Fruit fly (Drosophila melanogaster): ENCODE data around the gene CG32641.

CG32641 gene

DNA sequence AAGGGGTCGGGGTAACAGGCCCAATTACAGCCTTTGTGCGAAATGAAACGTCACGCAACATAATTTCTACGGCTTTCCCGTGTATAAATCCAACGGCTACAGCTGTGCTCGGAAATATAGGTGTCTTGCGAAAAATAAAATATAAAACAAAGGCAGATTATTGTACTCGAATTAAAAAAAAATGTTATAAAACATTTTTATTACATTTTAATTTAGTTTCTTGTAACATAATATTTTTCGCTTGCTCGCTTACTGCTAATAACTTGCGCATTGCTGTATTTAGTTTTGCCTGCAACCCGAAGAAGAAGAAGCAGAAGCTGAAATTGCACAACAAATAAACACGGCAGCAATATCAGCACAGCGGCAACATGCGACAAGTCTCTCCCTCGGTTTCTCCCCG is 41.2 kb upstream of the CG32641 start (continued):
- TF ChIP-seq Sin3A (optimal IDR thresholded peaks at IDR 0.05), result no peak
- TF ChIP-seq E2f2 (GFP tag; IDR thresholded peaks at IDR 0.05), result no peak
- peak; percentile 81 for TF ChIP-seq zen (tag; optimal IDR thresholded peaks at IDR 0.05)
- no peak for TF ChIP-seq Ets97D (GFP tag; optimal IDR thresholded peaks at IDR 0.05)
- TF ChIP-seq Lim3 (GFP tag; IDR thresholded peaks at IDR 0.05), result no peak
- TF ChIP-seq CG6791 (GFP tag; IDR thresholded peaks at IDR 0.05; ENCODE audit: partially characterized antibody), result no peak
- TF ChIP-seq vfl (GFP tag; optimal IDR thresholded peaks at IDR 0.05), result no peak
- TF ChIP-seq CG7987 (GFP tag; optimal IDR thresholded peaks at IDR 0.05), result no peak
- peak; percentile 31; the same call in 1 of the 2 replicates for TF ChIP-seq E2f1 (GFP tag; IDR thresholded peaks at IDR 0.05)
- peak; percentile 61 for TF ChIP-seq CG17385 (GFP tag; optimal IDR thresholded peaks at IDR 0.05)
- TF ChIP-seq CG12942 (GFP tag; optimal IDR thresholded peaks at IDR 0.05), result no peak
- peak; percentile 11 for TF ChIP-seq nerfin-1 (tag; optimal IDR thresholded peaks at IDR 0.05)
- TF ChIP-seq CG7745 (tag; optimal IDR thresholded peaks at IDR 0.05), result no peak
- TF ChIP-seq pfk (GFP tag; optimal IDR thresholded peaks at IDR 0.05), result no peak
- TF ChIP-seq CG6683 (GFP tag; optimal IDR thresholded peaks at IDR 0.05), result no peak
- peak in 1 of 3 experiments; percentile 18 for TF ChIP-seq lola (GFP tag; optimal IDR thresholded peaks at IDR 0.05)
- TF ChIP-seq CG30431 (GFP tag; optimal IDR thresholded peaks at IDR 0.05), result no peak
- no peak for TF ChIP-seq crol (GFP tag; IDR thresholded peaks at IDR 0.05)
- no peak for TF ChIP-seq CG5245 (GFP tag; optimal IDR thresholded peaks at IDR 0.05)
- peak; percentile 56 for TF ChIP-seq HLH3B (GFP tag; IDR thresholded peaks at IDR 0.05)
- TF ChIP-seq CG14965 (GFP tag; optimal IDR thresholded peaks at IDR 0.05; ENCODE audit: borderline replicate concordance), result no peak
- TF ChIP-seq kay (GFP tag; optimal IDR thresholded peaks at IDR 0.05), result no peak
- no peak for TF ChIP-seq CG6272 (GFP tag; IDR thresholded peaks at IDR 0.05)
- no peak for TF ChIP-seq CG13123 (GFP tag; optimal IDR thresholded peaks at IDR 0.05)
- TF ChIP-seq Dek (tag; optimal IDR thresholded peaks at IDR 0.05), result no peak
- peak; percentile 2 for TF ChIP-seq nau (GFP tag; optimal IDR thresholded peaks at IDR 0.05)
- no peak for TF ChIP-seq CG9437 (GFP tag; optimal IDR thresholded peaks at IDR 0.05)
- no peak for TF ChIP-seq CG4282 (GFP tag; optimal IDR thresholded peaks at IDR 0.05)
- 0 out of 3 replicates have a peak, but pooled peaks have one; percentile 30 for TF ChIP-seq otp (GFP tag; IDR thresholded peaks at IDR 0.05)
- TF ChIP-seq CG11093 (GFP tag; IDR thresholded peaks at IDR 0.05), result no peak
- no peak; the same call in 1 of the 2 replicates for TF ChIP-seq stc (GFP tag; IDR thresholded peaks at IDR 0.05)
- no peak for TF ChIP-seq CG1602 (GFP tag; optimal IDR thresholded peaks at IDR 0.05)
- TF ChIP-seq CG1832 (GFP tag; optimal IDR thresholded peaks at IDR 0.05), result no peak
- TF ChIP-seq rib (GFP tag; IDR thresholded peaks at IDR 0.05), result no peak
- no peak for TF ChIP-seq Doc3 (GFP tag; IDR thresholded peaks at IDR 0.05; ENCODE audit: partially characterized antibody)
- peak; percentile 37; the same call in 1 of the 3 replicates for TF ChIP-seq CG34422 (GFP tag; IDR thresholded peaks at IDR 0.05)
- TF ChIP-seq CG32772 (GFP tag; IDR thresholded peaks at IDR 0.05), result 0 out of 2 replicates have a peak, but pooled peaks have one; percentile 35
- no peak for TF ChIP-seq Trl (optimal IDR thresholded peaks at IDR 0.05)
- no peak for TF ChIP-seq Trl (GFP tag; optimal IDR thresholded peaks at IDR 0.05)
- TF ChIP-seq Dip3 (GFP tag; optimal IDR thresholded peaks at IDR 0.05), result no peak
- peak; percentile 42 for TF ChIP-seq nmo (GFP tag; optimal IDR thresholded peaks at IDR 0.05)
- TF ChIP-seq Scr (GFP tag; IDR thresholded peaks at IDR 0.05; ENCODE audit: partially characterized antibody), result no peak
- TF ChIP-seq ken (GFP tag; IDR thresholded peaks at IDR 0.05), result no peak
- no peak for TF ChIP-seq zfh2 (GFP tag; optimal IDR thresholded peaks at IDR 0.05)
- TF ChIP-seq tx (GFP tag; optimal IDR thresholded peaks at IDR 0.05), result no peak
- TF ChIP-seq crc (GFP tag; optimal IDR thresholded peaks at IDR 0.05), result no peak
- TF ChIP-seq CG6854 (GFP tag; optimal IDR thresholded peaks at IDR 0.05), result no peak
- TF ChIP-seq CG8944 (GFP tag; optimal IDR thresholded peaks at IDR 0.05), result no peak
- no peak for TF ChIP-seq ATbp (GFP tag; optimal IDR thresholded peaks at IDR 0.05)
- TF ChIP-seq mirr (GFP tag; optimal IDR thresholded peaks at IDR 0.05), result no peak
- TF ChIP-seq gcm2 (GFP tag; optimal IDR thresholded peaks at IDR 0.05), result no peak
- TF ChIP-seq sima (GFP tag; optimal IDR thresholded peaks at IDR 0.05), result no peak

Data from whole organism, embryonic.